Fruit fly (Drosophila melanogaster) whole organism, embryonic: ENCODE results near the gene CG13144.

Source experiments
- CG10267 ChIP-seq: fragments of 200-800 bp; sonication (Bioruptor generic); optimal IDR thresholded peaks from 2 replicates; lab custom pipeline; 2018; ENCODE audit warnings: missing biosample characterization, mild to moderate bottlenecking, missing genetic modification characterization, moderate library complexity
- CG10462 ChIP-seq: fragments of 200-800 bp; sonication (Bioruptor generic); optimal IDR thresholded peaks from 2 replicates; lab custom pipeline; 2016; ENCODE audit warnings: missing biosample characterization, missing genetic modification characterization
- CG10959 ChIP-seq: fragments of 200-800 bp; sonication (Bioruptor generic); IDR thresholded peaks from 2 replicates; pipeline ENCODE4 v1.3.6; 2022; ENCODE audit warnings: missing biosample characterization, missing genetic modification characterization
- CG14965 ChIP-seq: fragments of 200-800 bp; sonication (Bioruptor generic); optimal IDR thresholded peaks from 2 replicates; lab custom pipeline; 2016; ENCODE audit warnings: missing biosample characterization, missing genetic modification characterization, borderline replicate concordance
- CG16779 ChIP-seq: fragments of 200-800 bp; sonication (Bioruptor generic); IDR thresholded peaks from 2 replicates; pipeline ENCODE4 v1.3.6; 2022; ENCODE audit warnings: missing biosample characterization, missing genetic modification characterization
- CG16813 ChIP-seq: fragments of 200-800 bp; sonication (Bioruptor generic); IDR thresholded peaks from 3 replicates; pipeline ENCODE4 v1.3.6; 2022; ENCODE audit warnings: missing biosample characterization, missing genetic modification characterization; ENCODE audit not compliant: partially characterized antibody
- CG16815 ChIP-seq: fragments of 200-800 bp; sonication (Bioruptor generic); optimal IDR thresholded peaks from 3 replicates; lab custom pipeline; 2017; ENCODE audit warnings: missing biosample characterization, mild to moderate bottlenecking, missing genetic modification characterization
- CG17385 ChIP-seq: fragments of 200-800 bp; sonication (Bioruptor generic); optimal IDR thresholded peaks from 3 replicates; lab custom pipeline; 2018; ENCODE audit warnings: missing biosample characterization, mild to moderate bottlenecking, missing genetic modification characterization
- CG1832 ChIP-seq: fragments of 200-800 bp; sonication (Bioruptor generic); optimal IDR thresholded peaks from 2 replicates; lab custom pipeline; 2017; ENCODE audit warnings: missing biosample characterization, mild to moderate bottlenecking, missing genetic modification characterization, inconsistent platforms
- CG30020 ChIP-seq: fragments of 200-800 bp; optimal IDR thresholded peaks from 2 replicates; lab custom pipeline; 2019; ENCODE audit warnings: missing biosample characterization, mild to moderate bottlenecking, missing genetic modification characterization, moderate library complexity
- CG31388 ChIP-seq: fragments of 200-800 bp; sonication (Bioruptor generic); optimal IDR thresholded peaks from 2 replicates; lab custom pipeline; 2016; ENCODE audit warnings: missing biosample characterization, missing genetic modification characterization
- CG32532 ChIP-seq: fragments of 200-800 bp; sonication (Bioruptor generic); IDR thresholded peaks from 2 replicates; pipeline ENCODE4 v1.3.6; 2022; ENCODE audit warnings: missing biosample characterization, missing genetic modification characterization
- CG32772 ChIP-seq: fragments of 200-800 bp; sonication (Bioruptor generic); IDR thresholded peaks from 2 replicates; pipeline ENCODE4 v1.3.6; 2022; ENCODE audit warnings: missing biosample characterization, missing genetic modification characterization
- CG4282 ChIP-seq: fragments of 200-800 bp; sonication (Bioruptor generic); optimal IDR thresholded peaks from 2 replicates; lab custom pipeline; 2016; ENCODE audit warnings: missing biosample characterization, missing genetic modification characterization
- CG4360 ChIP-seq: fragments of 200-800 bp; sonication (Bioruptor generic); IDR thresholded peaks from 2 replicates; pipeline ENCODE4 v1.3.6; 2022; ENCODE audit warnings: missing biosample characterization, missing genetic modification characterization
- CG4730 ChIP-seq: fragments of 200-800 bp; sonication (Bioruptor generic); IDR thresholded peaks from 2 replicates; pipeline ENCODE4 v1.3.6; 2022; ENCODE audit warnings: missing biosample characterization, missing genetic modification characterization
- CG6272 ChIP-seq: fragments of 200-800 bp; sonication (Bioruptor generic); IDR thresholded peaks from 2 replicates; pipeline ENCODE4 v1.3.6; 2022; ENCODE audit warnings: missing biosample characterization, missing genetic modification characterization
- CG6689 ChIP-seq: fragments of 200-800 bp; sonication (Bioruptor generic); IDR thresholded peaks from 2 replicates; pipeline ENCODE4 v1.3.6; 2022; ENCODE audit warnings: missing biosample characterization, missing genetic modification characterization
- CG6813 ChIP-seq: fragments of 200-800 bp; sonication (Bioruptor generic); optimal IDR thresholded peaks from 2 replicates; lab custom pipeline; 2017; ENCODE audit warnings: missing biosample characterization, missing genetic modification characterization, mild to moderate bottlenecking, moderate library complexity, missing genetic modification reagents
- CG7839 ChIP-seq: fragments of 200-800 bp; sonication (Bioruptor generic); optimal IDR thresholded peaks from 3 replicates; lab custom pipeline; 2018; ENCODE audit warnings: missing biosample characterization, mild to moderate bottlenecking, missing genetic modification characterization, moderate library complexity
- CG7928 ChIP-seq: fragments of 200-800 bp; sonication (Bioruptor generic); optimal IDR thresholded peaks from 2 replicates; lab custom pipeline; 2017; ENCODE audit warnings: missing biosample characterization, mild to moderate bottlenecking, missing genetic modification characterization
- CG8281 ChIP-seq: fragments of 200-800 bp; sonication (Bioruptor generic); optimal IDR thresholded peaks from 2 replicates; lab custom pipeline; 2018; ENCODE audit warnings: missing biosample characterization, mild to moderate bottlenecking, missing genetic modification characterization, moderate library complexity
- CG9817 ChIP-seq: fragments of 200-800 bp; sonication (Bioruptor generic); optimal IDR thresholded peaks from 2 replicates; lab custom pipeline; 2018; ENCODE audit warnings: missing biosample characterization, mild to moderate bottlenecking, missing genetic modification characterization, moderate library complexity
- CG9876 ChIP-seq: fragments of 200-800 bp; sonication (Bioruptor generic); optimal IDR thresholded peaks from 2 replicates; lab custom pipeline; 2016; ENCODE audit warnings: missing biosample characterization, missing genetic modification characterization
- CkIIα-i1 ChIP-seq: fragments of 200-800 bp; sonication (Bioruptor generic); IDR thresholded peaks from 2 replicates; pipeline ENCODE4 v1.3.6; 2022; ENCODE audit warnings: missing biosample characterization, missing genetic modification characterization
- Deaf1 ChIP-seq: fragments of 200-800 bp; optimal IDR thresholded peaks from 3 replicates; lab custom pipeline; 2019; ENCODE audit warnings: missing biosample characterization, mild to moderate bottlenecking, missing genetic modification characterization, moderate library complexity
- Dref ChIP-seq: fragments of 200-800 bp; sonication (Bioruptor generic); IDR thresholded peaks from 2 replicates; pipeline ENCODE4 v1.3.6; 2022; ENCODE audit warnings: missing biosample characterization, missing genetic modification characterization
- Elba2 ChIP-seq: fragments of 200-800 bp; sonication (Bioruptor generic); optimal IDR thresholded peaks from 3 replicates; lab custom pipeline; 2016; ENCODE audit warnings: missing biosample characterization, missing genetic modification characterization
- Fer1 ChIP-seq: fragments of 200-800 bp; sonication (Bioruptor generic); optimal IDR thresholded peaks from 2 replicates; lab custom pipeline; 2017; ENCODE audit warnings: missing biosample characterization, mild to moderate bottlenecking, missing genetic modification characterization
- Fer2 ChIP-seq: fragments of 200-800 bp; sonication (Bioruptor generic); optimal IDR thresholded peaks from 2 replicates; lab custom pipeline; 2018; ENCODE audit warnings: missing biosample characterization, mild to moderate bottlenecking, missing genetic modification characterization, moderate library complexity
- Kr ChIP-seq: fragments of 200-800 bp; sonication (Bioruptor generic); optimal IDR thresholded peaks from 2 replicates; lab custom pipeline; 2017; ENCODE audit warnings: missing biosample characterization, mild to moderate bottlenecking, missing genetic modification characterization
- Mad ChIP-seq: fragments of 200-800 bp; sonication (Bioruptor generic); optimal IDR thresholded peaks from 2 replicates; lab custom pipeline; 2016; ENCODE audit warnings: missing biosample characterization, missing genetic modification characterization
- Nf-YA ChIP-seq: fragments of 200-800 bp; sonication (Bioruptor generic); IDR thresholded peaks from 2 replicates; pipeline ENCODE4 v1.3.6; 2022; ENCODE audit warnings: missing biosample characterization, missing genetic modification characterization
- Ptx1 ChIP-seq: fragments of 200-800 bp; sonication (Bioruptor generic); IDR thresholded peaks from 2 replicates; pipeline ENCODE4 v1.3.6; 2022; ENCODE audit warnings: missing biosample characterization, missing genetic modification characterization
- Sox100B ChIP-seq: fragments of 200-800 bp; sonication (Bioruptor generic); optimal IDR thresholded peaks from 3 replicates; lab custom pipeline; 2018; ENCODE audit warnings: missing biosample characterization, mild to moderate bottlenecking, missing genetic modification characterization
- YL-1 ChIP-seq: fragments of 200-800 bp; sonication (Bioruptor generic); optimal IDR thresholded peaks from 3 replicates; lab custom pipeline; 2017; ENCODE audit warnings: missing biosample characterization, mild to moderate bottlenecking, missing genetic modification characterization
- ara ChIP-seq: fragments of 200-800 bp; sonication (Bioruptor generic); IDR thresholded peaks from 2 replicates; pipeline ENCODE4 v1.3.6; 2022; ENCODE audit warnings: missing biosample characterization, missing genetic modification characterization
- bsh ChIP-seq, 2 experiments: fragments of 200-800 bp; sonication (Bioruptor generic); optimal IDR thresholded peaks; 2 replicates each; lab custom pipeline; 2017 to 2018; ENCODE audit warnings: mild to moderate bottlenecking in 2 of 2, missing biosample characterization in 2 of 2, missing genetic modification characterization in 2 of 2, moderate library complexity in 1 of 2
- caup ChIP-seq: fragments of 200-800 bp; sonication (Bioruptor generic); optimal IDR thresholded peaks from 3 replicates; lab custom pipeline; 2017; ENCODE audit warnings: missing biosample characterization, mild to moderate bottlenecking, missing genetic modification characterization, moderate library complexity; ENCODE audit not compliant: severe bottlenecking
- chm ChIP-seq: fragments of 200-800 bp; sonication (Bioruptor generic); IDR thresholded peaks from 2 replicates; pipeline ENCODE4 v1.3.6; 2022; ENCODE audit warnings: missing biosample characterization, missing genetic modification characterization
- ci ChIP-seq: fragments of 200-800 bp; sonication (Bioruptor generic); IDR thresholded peaks from 3 replicates; pipeline ENCODE4 v1.3.6; 2022; ENCODE audit warnings: missing biosample characterization, missing genetic modification characterization
- dysf ChIP-seq: fragments of 200-800 bp; sonication (Bioruptor generic); IDR thresholded peaks from 3 replicates; pipeline ENCODE4 v1.3.6; 2022; ENCODE audit warnings: missing biosample characterization, missing genetic modification characterization
- emc ChIP-seq: fragments of 200-800 bp; sonication (Bioruptor generic); optimal IDR thresholded peaks from 2 replicates; lab custom pipeline; 2016; ENCODE audit warnings: missing biosample characterization, missing genetic modification characterization
- gsb-n ChIP-seq: fragments of 200-800 bp; sonication (Bioruptor generic); optimal IDR thresholded peaks from 3 replicates; lab custom pipeline; 2018; ENCODE audit warnings: missing biosample characterization, mild to moderate bottlenecking, missing genetic modification characterization
- hkb ChIP-seq, 2 experiments: fragments of 200-800 bp in 1 of 2; fragments of >200 bp in 1 of 2; sonication (Bioruptor generic) in 1 of 2; IDR thresholded peaks in 1 of 2; optimal IDR thresholded peaks in 1 of 2; 2 replicates each; pipeline versions ENCODE4 v1.3.6 to Lab custom; 2017 to 2022; ENCODE audit warnings: missing biosample characterization in 1 of 2, missing genetic modification characterization in 1 of 2
- jigr1 ChIP-seq: fragments of 200-800 bp; sonication (Bioruptor generic); IDR thresholded peaks from 3 replicates; pipeline ENCODE4 v1.3.6; 2022; ENCODE audit warnings: missing biosample characterization, missing genetic modification characterization
- maf-S ChIP-seq: fragments of 200-800 bp; sonication (Bioruptor generic); optimal IDR thresholded peaks from 2 replicates; lab custom pipeline; 2016; ENCODE audit warnings: missing biosample characterization, missing genetic modification characterization
- sr ChIP-seq: fragments of 200-800 bp; sonication (Bioruptor generic); IDR thresholded peaks from 3 replicates; pipeline ENCODE4 v1.3.6; 2022; ENCODE audit warnings: missing biosample characterization, missing genetic modification characterization
- tx ChIP-seq: fragments of 200-800 bp; sonication (Bioruptor generic); optimal IDR thresholded peaks from 2 replicates; lab custom pipeline; 2016; ENCODE audit warnings: missing biosample characterization, missing genetic modification characterization

CG13144 gene

dm6 chr2L:10526953-10527584, 35.8 kb upstream of the CG13144 start, which contains the start of gene Lip4 (continued):
- peak; percentile 78 for TF ChIP-seq CG6689 (GFP tag; lab: Robert Waterston, UW)
- no peak for TF ChIP-seq emc
- no peak for TF ChIP-seq CG16779 (GFP tag; lab: Robert Waterston, UW)
- TF ChIP-seq Fer1 (GFP tag; lab: Kevin White, UChicago) = peak; percentile 85
- peak; percentile 74; the same call in 2 of the 3 replicates for TF ChIP-seq ci (GFP tag; lab: Robert Waterston, UW)
- peak; percentile 66; the same call in 1 of the 2 replicates for TF ChIP-seq CG4730 (GFP tag; lab: Robert Waterston, UW)
- peak; percentile 59 for TF ChIP-seq CG6813 (GFP tag; lab: Kevin White, UChicago)
- peak in 1 of 2 experiments; percentile 67 for TF ChIP-seq bsh (GFP tag; optimal IDR thresholded peaks at IDR 0.05; lab: Kevin White, UChicago)
- TF ChIP-seq maf-S (GFP tag; lab: Kevin White, UChicago) = peak; percentile 22
- peak; percentile 61 for TF ChIP-seq CG9817 (tag; lab: Kevin White, UChicago)
- TF ChIP-seq Ptx1 (GFP tag; lab: Robert Waterston, UW) = peak; percentile 84
- TF ChIP-seq CG30020 (tag; lab: Kevin White, UChicago) = no peak
- TF ChIP-seq sr (GFP tag; lab: Robert Waterston, UW) = no peak
- TF ChIP-seq CG8281 (tag; lab: Kevin White, UChicago) = peak; percentile 29
- TF ChIP-seq CG31388 (GFP tag; lab: Kevin White, UChicago) = peak; percentile 31
- peak; percentile 66 for TF ChIP-seq gsb-n
- TF ChIP-seq Dref (GFP tag; lab: Robert Waterston, UW) = no peak
- peak; percentile 38; the same call in 1 of the 2 replicates for TF ChIP-seq CG6272 (GFP tag; lab: Robert Waterston, UW)
- peak; percentile 41; the same call in 1 of the 2 replicates for TF ChIP-seq CG4360
- no peak for TF ChIP-seq hkb (optimal IDR thresholded peaks at IDR 0.05; lab: Kevin White, UChicago)
- TF ChIP-seq hkb (GFP tag; IDR thresholded peaks at IDR 0.05; lab: Robert Waterston, UW) = peak; percentile 82
- TF ChIP-seq ara (GFP tag; lab: Robert Waterston, UW) = peak; percentile 72
- peak; percentile 71 for TF ChIP-seq CG32772 (GFP tag; lab: Robert Waterston, UW)
- no peak for TF ChIP-seq CG9876 (GFP tag; lab: Kevin White, UChicago)
- peak; percentile 85 for TF ChIP-seq dysf (GFP tag; lab: Robert Waterston, UW)
- TF ChIP-seq CkIIα-i1 (GFP tag; lab: Robert Waterston, UW) = no peak
- TF ChIP-seq CG1832 (GFP tag; lab: Kevin White, UChicago) = no peak
- TF ChIP-seq CG32532 (GFP tag; lab: Robert Waterston, UW) = peak; percentile 81
- TF ChIP-seq jigr1 (GFP tag; lab: Robert Waterston, UW) = no peak
- TF ChIP-seq CG10959 = peak; percentile 57; the same call in 1 of the 2 replicates
- TF ChIP-seq CG16815 = no peak
- no peak for TF ChIP-seq CG4282 (GFP tag; lab: Kevin White, UChicago)
- TF ChIP-seq Kr (GFP tag; lab: Kevin White, UChicago) = no peak
- no peak for TF ChIP-seq CG16813 (GFP tag; lab: Robert Waterston, UW)
- TF ChIP-seq CG7839 (tag; lab: Kevin White, UChicago) = peak; percentile 81
- no peak for TF ChIP-seq CG14965 (GFP tag; lab: Kevin White, UChicago)
- peak; percentile 35; the same call in 1 of the 2 replicates for TF ChIP-seq Nf-YA (GFP tag; lab: Robert Waterston, UW)
- peak; percentile 8 for TF ChIP-seq tx (GFP tag; lab: Kevin White, UChicago)
- peak; percentile 8 for TF ChIP-seq CG7928 (GFP tag; lab: Kevin White, UChicago)
- peak; percentile 65 for TF ChIP-seq caup (GFP tag; lab: Kevin White, UChicago)
- TF ChIP-seq CG17385 (GFP tag; lab: Kevin White, UChicago) = peak; percentile 70
- peak; percentile 61 for TF ChIP-seq CG10267
- TF ChIP-seq Sox100B = peak; percentile 73
- TF ChIP-seq Elba2 (GFP tag; lab: Kevin White, UChicago) = no peak
- peak; percentile 31 for TF ChIP-seq Mad (GFP tag; lab: Kevin White, UChicago)
- TF ChIP-seq YL-1 (GFP tag; lab: Kevin White, UChicago) = no peak
- TF ChIP-seq chm (GFP tag; lab: Robert Waterston, UW) = no peak
- TF ChIP-seq CG10462 (GFP tag; lab: Kevin White, UChicago) = peak; percentile 66
- peak; percentile 53 for TF ChIP-seq Deaf1 (tag; lab: Kevin White, UChicago)
- peak; percentile 38 for TF ChIP-seq Fer2 (tag; lab: Kevin White, UChicago)
